Worm (Caenorhabditis elegans) whole organism, L3 larva: ENCODE data around the gene ubh-1.

ENCODE experiments used
- ZK546.5 ChIP-seq: sonication (generic microtip); optimal IDR thresholded peaks from 2 replicates; lab custom pipeline; 2017; ENCODE audit warnings: missing biosample characterization, missing genetic modification characterization
- ama-1 ChIP-seq: fragments of 150-350 bp; optimal IDR thresholded peaks from 2 replicates; lab custom pipeline; 2018
- ceh-9 ChIP-seq: sonication (generic microtip); optimal IDR thresholded peaks from 2 replicates; lab custom pipeline; 2018; ENCODE audit warnings: missing biosample characterization, missing genetic modification characterization
- elt-2 ChIP-seq: sonication (generic microtip); optimal IDR thresholded peaks from 2 replicates; lab custom pipeline; 2016; ENCODE audit warnings: missing genetic modification reagents, mild to moderate bottlenecking, missing genetic modification characterization, missing compliant biosample characterization
- nfya-1 ChIP-seq: sonication (generic microtip); optimal IDR thresholded peaks from 2 replicates; lab custom pipeline; 2017; ENCODE audit warnings: missing genetic modification characterization, mild to moderate bottlenecking, missing compliant biosample characterization, antibody characterized with exemption, moderate library complexity; ENCODE audit not compliant: insufficient read depth
- nhr-11 ChIP-seq: fragments of 150-350 bp; optimal IDR thresholded peaks from 2 replicates; lab custom pipeline; 2014; ENCODE audit warnings: missing biosample characterization, missing genetic modification characterization
- nhr-237 ChIP-seq: fragments of 150-350 bp; optimal IDR thresholded peaks from 2 replicates; lab custom pipeline; 2014; ENCODE audit warnings: missing biosample characterization, missing genetic modification characterization
- nhr-25 ChIP-seq: sonication (generic microtip); optimal IDR thresholded peaks from 2 replicates; lab custom pipeline; 2017; ENCODE audit warnings: missing biosample characterization, missing genetic modification characterization
- zag-1 ChIP-seq: fragments of 150-350 bp; optimal IDR thresholded peaks from 2 replicates; lab custom pipeline; 2014; ENCODE audit warnings: missing biosample characterization, missing genetic modification characterization
- ztf-11 ChIP-seq: fragments of 150-350 bp; optimal IDR thresholded peaks from 2 replicates; lab custom pipeline; 2014; ENCODE audit warnings: missing biosample characterization, missing genetic modification characterization

DNA sequence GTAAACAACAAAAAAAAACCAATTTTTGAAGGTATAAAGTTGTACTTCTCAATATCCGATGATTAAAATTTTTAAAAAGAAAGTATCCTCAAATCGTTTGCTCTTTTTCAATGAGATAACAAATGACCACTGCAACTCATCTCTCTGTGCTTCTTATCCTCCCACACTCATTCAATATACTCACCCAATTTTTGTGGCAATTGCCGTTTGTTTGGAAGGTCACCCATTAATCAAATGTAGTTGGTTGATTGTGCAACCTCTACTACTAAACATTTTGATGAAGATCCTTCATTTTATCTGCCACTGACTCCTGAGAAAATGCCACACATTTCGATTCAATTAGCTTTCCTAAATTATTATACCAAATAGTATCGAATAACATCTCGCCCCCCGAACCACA, 43.5 kb downstream of the ubh-1 start:
- TF ChIP-seq nfya-1 (tag; lab: Kevin White, UChicago) (no peak), nhr-25 (no peak), ztf-11 (tag; lab: Kevin White, UChicago) (no peak), elt-2 (tag; lab: Kevin White, UChicago) (no peak), nhr-11 (no peak), ZK546.5 (no peak), ama-1 (lab: Kevin White, UChicago) (no peak), nhr-237 (no peak), zag-1 (tag; lab: Kevin White, UChicago) (no peak), ceh-9 (tag; lab: Kevin White, UChicago) (no peak)
